Fruit fly (Drosophila melanogaster) whole organism, embryonic: ENCODE measurements around the gene CG15283.

Source experiments
- Ada2b ChIP-seq: fragments of 200-800 bp; sonication (Bioruptor generic); IDR thresholded peaks from 2 replicates; pipeline ENCODE4 v1.3.6; 2022; ENCODE audit warnings: missing biosample characterization, missing genetic modification characterization
- B-H2 ChIP-seq: fragments of 200-800 bp; sonication (Bioruptor generic); optimal IDR thresholded peaks from 2 replicates; lab custom pipeline; 2018; ENCODE audit warnings: missing biosample characterization, mild to moderate bottlenecking, missing genetic modification characterization
- CG10274 ChIP-seq: fragments of 200-800 bp; sonication (Bioruptor generic); optimal IDR thresholded peaks from 3 replicates; lab custom pipeline; 2017; ENCODE audit warnings: missing biosample characterization, mild to moderate bottlenecking, missing genetic modification characterization
- CG10543 ChIP-seq: fragments of 200-800 bp; sonication (Bioruptor generic); optimal IDR thresholded peaks from 3 replicates; lab custom pipeline; 2017; ENCODE audit warnings: missing biosample characterization, mild to moderate bottlenecking, missing genetic modification characterization, moderate library complexity
- CG11398 ChIP-seq: fragments of 200-800 bp; sonication (Bioruptor generic); optimal IDR thresholded peaks from 2 replicates; lab custom pipeline; 2016; ENCODE audit warnings: missing biosample characterization, missing genetic modification characterization
- CG12104 ChIP-seq: fragments of 200-800 bp; sonication (Bioruptor generic); optimal IDR thresholded peaks from 3 replicates; lab custom pipeline; 2016; ENCODE audit warnings: missing biosample characterization, missing genetic modification characterization
- CG13296 ChIP-seq: fragments of 200-800 bp; sonication (Bioruptor generic); optimal IDR thresholded peaks from 3 replicates; lab custom pipeline; 2018; ENCODE audit warnings: missing biosample characterization, mild to moderate bottlenecking, missing genetic modification characterization
- CG13894 ChIP-seq: fragments of 200-800 bp; sonication (Bioruptor generic); optimal IDR thresholded peaks from 3 replicates; lab custom pipeline; 2018; ENCODE audit warnings: missing biosample characterization, mild to moderate bottlenecking, missing genetic modification characterization, moderate library complexity
- CG18262 ChIP-seq: fragments of 200-800 bp; optimal IDR thresholded peaks from 3 replicates; lab custom pipeline; 2019; ENCODE audit warnings: missing biosample characterization, mild to moderate bottlenecking, missing genetic modification characterization, moderate library complexity
- CG18476 ChIP-seq: fragments of 200-800 bp; sonication (Bioruptor generic); optimal IDR thresholded peaks from 2 replicates; lab custom pipeline; 2016; ENCODE audit warnings: missing biosample characterization, mild to moderate bottlenecking, missing genetic modification characterization
- CG31224 ChIP-seq: fragments of 200-800 bp; sonication (Bioruptor generic); IDR thresholded peaks from 2 replicates; pipeline ENCODE4 v1.3.6; 2022; ENCODE audit warnings: missing biosample characterization, missing genetic modification characterization
- CG3847 ChIP-seq: fragments of 200-800 bp; sonication (Bioruptor generic); IDR thresholded peaks from 2 replicates; pipeline ENCODE4 v1.3.6; 2022; ENCODE audit warnings: missing biosample characterization, missing genetic modification characterization
- CG42726 ChIP-seq: fragments of 200-800 bp; sonication (Bioruptor generic); IDR thresholded peaks from 2 replicates; pipeline ENCODE4 v1.3.6; 2022; ENCODE audit warnings: missing biosample characterization, missing genetic modification characterization; ENCODE audit not compliant: partially characterized antibody
- CG4404 ChIP-seq: fragments of 200-800 bp; sonication (Bioruptor generic); IDR thresholded peaks from 2 replicates; pipeline ENCODE4 v1.3.6; 2022; ENCODE audit warnings: missing biosample characterization, missing genetic modification characterization
- CG5953 ChIP-seq: fragments of 200-800 bp; sonication (Bioruptor generic); IDR thresholded peaks from 2 replicates; pipeline ENCODE4 v1.3.6; 2022; ENCODE audit warnings: missing biosample characterization, missing genetic modification characterization
- CG6272 ChIP-seq: fragments of 200-800 bp; sonication (Bioruptor generic); IDR thresholded peaks from 2 replicates; pipeline ENCODE4 v1.3.6; 2022; ENCODE audit warnings: missing biosample characterization, missing genetic modification characterization
- CG8089 ChIP-seq: fragments of 200-800 bp; sonication (Bioruptor generic); optimal IDR thresholded peaks from 3 replicates; lab custom pipeline; 2016; ENCODE audit warnings: missing biosample characterization, missing genetic modification characterization
- CG8359 ChIP-seq: fragments of 200-800 bp; sonication (Bioruptor generic); optimal IDR thresholded peaks from 2 replicates; lab custom pipeline; 2017; ENCODE audit warnings: missing biosample characterization, mild to moderate bottlenecking, missing genetic modification characterization, borderline replicate concordance
- CG9215 ChIP-seq: fragments of 200-800 bp; sonication (Bioruptor generic); IDR thresholded peaks from 2 replicates; pipeline ENCODE4 v1.3.6; 2022; ENCODE audit warnings: missing biosample characterization, missing genetic modification characterization
- CG9727 ChIP-seq: fragments of 200-800 bp; sonication (Bioruptor generic); optimal IDR thresholded peaks from 3 replicates; lab custom pipeline; 2017; ENCODE audit warnings: missing biosample characterization, mild to moderate bottlenecking, missing genetic modification characterization
- CG9817 ChIP-seq: fragments of 200-800 bp; sonication (Bioruptor generic); optimal IDR thresholded peaks from 2 replicates; lab custom pipeline; 2018; ENCODE audit warnings: missing biosample characterization, mild to moderate bottlenecking, missing genetic modification characterization, moderate library complexity
- Chrac-16 ChIP-seq: fragments of 200-800 bp; sonication (Bioruptor generic); optimal IDR thresholded peaks from 3 replicates; lab custom pipeline; 2016; ENCODE audit warnings: missing biosample characterization, missing genetic modification characterization
- Dek ChIP-seq: fragments of 200-800 bp; sonication (Bioruptor generic); optimal IDR thresholded peaks from 3 replicates; lab custom pipeline; 2019; ENCODE audit warnings: missing biosample characterization, mild to moderate bottlenecking, missing genetic modification characterization, moderate library complexity
- Dip3 ChIP-seq: fragments of 200-800 bp; sonication (Bioruptor generic); optimal IDR thresholded peaks from 3 replicates; lab custom pipeline; 2016; ENCODE audit warnings: missing biosample characterization, missing genetic modification characterization
- Dp ChIP-seq: fragments of 200-800 bp; sonication (Bioruptor generic); optimal IDR thresholded peaks from 2 replicates; lab custom pipeline; 2018; ENCODE audit warnings: missing biosample characterization, mild to moderate bottlenecking, missing genetic modification characterization, moderate library complexity
- HLHmδ ChIP-seq: fragments of 200-800 bp; sonication (Bioruptor generic); optimal IDR thresholded peaks from 2 replicates; lab custom pipeline; 2018; ENCODE audit warnings: missing biosample characterization, mild to moderate bottlenecking, missing genetic modification characterization, moderate library complexity
- HmgD ChIP-seq: fragments of 200-800 bp; sonication (Bioruptor generic); optimal IDR thresholded peaks from 3 replicates; lab custom pipeline; 2016; ENCODE audit warnings: missing biosample characterization, missing genetic modification characterization
- NC2α ChIP-seq: fragments of 200-800 bp; sonication (Bioruptor generic); optimal IDR thresholded peaks from 2 replicates; lab custom pipeline; 2016; ENCODE audit warnings: missing biosample characterization, missing genetic modification characterization
- Neu2 ChIP-seq: fragments of 200-800 bp; sonication (Bioruptor generic); optimal IDR thresholded peaks from 3 replicates; lab custom pipeline; 2016; ENCODE audit warnings: missing biosample characterization, missing genetic modification characterization, borderline replicate concordance
- Nf-YC ChIP-seq: fragments of 200-800 bp; optimal IDR thresholded peaks from 3 replicates; lab custom pipeline; 2019; ENCODE audit warnings: missing biosample characterization, mild to moderate bottlenecking, missing genetic modification characterization, moderate library complexity
- Sin3A ChIP-seq: fragments of >200 bp; optimal IDR thresholded peaks from 2 replicates; lab custom pipeline; 2018
- Spps ChIP-seq: fragments of 200-800 bp; sonication (Bioruptor generic); optimal IDR thresholded peaks from 2 replicates; lab custom pipeline; 2018; ENCODE audit warnings: missing biosample characterization, mild to moderate bottlenecking, missing genetic modification characterization
- Sry-β ChIP-seq: fragments of 200-800 bp; sonication (Bioruptor generic); optimal IDR thresholded peaks from 2 replicates; lab custom pipeline; 2018; ENCODE audit warnings: missing biosample characterization, mild to moderate bottlenecking, missing genetic modification characterization, moderate library complexity
- Trl ChIP-seq, 3 experiments: fragments of >200 bp in 2 of 3; fragments of 200-800 bp in 1 of 3; sonication (Bioruptor generic) in 1 of 3; optimal IDR thresholded peaks; 2 replicates in 1 of 3; 3 replicates in 2 of 3; lab custom pipeline; 2016 to 2017; ENCODE audit warnings: missing biosample characterization in 1 of 3, missing genetic modification characterization in 1 of 3
- Xbp1 ChIP-seq: fragments of 200-800 bp; sonication (Bioruptor generic); optimal IDR thresholded peaks from 3 replicates; lab custom pipeline; 2016; ENCODE audit warnings: missing biosample characterization, mild to moderate bottlenecking, missing genetic modification characterization
- caup ChIP-seq: fragments of 200-800 bp; sonication (Bioruptor generic); optimal IDR thresholded peaks from 3 replicates; lab custom pipeline; 2017; ENCODE audit warnings: missing biosample characterization, mild to moderate bottlenecking, missing genetic modification characterization, moderate library complexity; ENCODE audit not compliant: severe bottlenecking
- croc ChIP-seq: fragments of 200-800 bp; sonication (Bioruptor generic); conservative IDR thresholded peaks from 3 replicates; pipeline ENCODE4 v1.3.6; 2022; ENCODE audit warnings: missing biosample characterization, missing genetic modification characterization
- fd96Cb ChIP-seq: fragments of 200-800 bp; sonication (Bioruptor generic); optimal IDR thresholded peaks from 2 replicates; lab custom pipeline; 2018; ENCODE audit warnings: missing biosample characterization, mild to moderate bottlenecking, missing genetic modification characterization, moderate library complexity
- ftz-f1 ChIP-seq: fragments of 200-800 bp; sonication (Bioruptor generic); optimal IDR thresholded peaks from 2 replicates; lab custom pipeline; 2016; ENCODE audit warnings: missing biosample characterization, missing genetic modification characterization
- fu2 ChIP-seq: fragments of 200-800 bp; sonication (Bioruptor generic); optimal IDR thresholded peaks from 2 replicates; lab custom pipeline; 2016; ENCODE audit warnings: missing biosample characterization, missing genetic modification characterization
- insv ChIP-seq, 2 experiments: fragments of 200-800 bp; sonication (Bioruptor generic); optimal IDR thresholded peaks; 3 replicates each; lab custom pipeline; 2016 to 2018; ENCODE audit warnings: missing biosample characterization in 2 of 2, missing genetic modification characterization in 2 of 2
- maf-S ChIP-seq: fragments of 200-800 bp; sonication (Bioruptor generic); optimal IDR thresholded peaks from 2 replicates; lab custom pipeline; 2016; ENCODE audit warnings: missing biosample characterization, missing genetic modification characterization
- oc ChIP-seq: fragments of 200-800 bp; sonication (Bioruptor generic); optimal IDR thresholded peaks from 2 replicates; lab custom pipeline; 2018; ENCODE audit warnings: missing biosample characterization, mild to moderate bottlenecking, missing genetic modification characterization, moderate library complexity
- odd ChIP-seq: fragments of 200-800 bp; sonication (Bioruptor generic); optimal IDR thresholded peaks from 2 replicates; lab custom pipeline; 2017; ENCODE audit warnings: missing biosample characterization, mild to moderate bottlenecking, missing genetic modification characterization
- row ChIP-seq: fragments of 200-800 bp; sonication (Bioruptor generic); IDR thresholded peaks from 3 replicates; pipeline ENCODE4 v1.3.6; 2022; ENCODE audit warnings: missing biosample characterization, missing genetic modification characterization
- shn ChIP-seq: fragments of 200-800 bp; sonication (Bioruptor generic); optimal IDR thresholded peaks from 3 replicates; lab custom pipeline; 2016; ENCODE audit warnings: missing biosample characterization, missing genetic modification characterization
- slou ChIP-seq: fragments of 200-800 bp; sonication (Bioruptor generic); optimal IDR thresholded peaks from 3 replicates; lab custom pipeline; 2016; ENCODE audit warnings: missing biosample characterization, missing genetic modification characterization
- tup ChIP-seq: fragments of 200-800 bp; sonication (Bioruptor generic); optimal IDR thresholded peaks from 2 replicates; lab custom pipeline; 2016; ENCODE audit warnings: missing biosample characterization, mild to moderate bottlenecking, missing genetic modification characterization, moderate library complexity
- usp ChIP-seq: fragments of >200 bp; optimal IDR thresholded peaks from 2 replicates; lab custom pipeline; 2017; ENCODE audit warnings: missing biosample characterization, missing genetic modification characterization

CG15283 gene

DNA sequence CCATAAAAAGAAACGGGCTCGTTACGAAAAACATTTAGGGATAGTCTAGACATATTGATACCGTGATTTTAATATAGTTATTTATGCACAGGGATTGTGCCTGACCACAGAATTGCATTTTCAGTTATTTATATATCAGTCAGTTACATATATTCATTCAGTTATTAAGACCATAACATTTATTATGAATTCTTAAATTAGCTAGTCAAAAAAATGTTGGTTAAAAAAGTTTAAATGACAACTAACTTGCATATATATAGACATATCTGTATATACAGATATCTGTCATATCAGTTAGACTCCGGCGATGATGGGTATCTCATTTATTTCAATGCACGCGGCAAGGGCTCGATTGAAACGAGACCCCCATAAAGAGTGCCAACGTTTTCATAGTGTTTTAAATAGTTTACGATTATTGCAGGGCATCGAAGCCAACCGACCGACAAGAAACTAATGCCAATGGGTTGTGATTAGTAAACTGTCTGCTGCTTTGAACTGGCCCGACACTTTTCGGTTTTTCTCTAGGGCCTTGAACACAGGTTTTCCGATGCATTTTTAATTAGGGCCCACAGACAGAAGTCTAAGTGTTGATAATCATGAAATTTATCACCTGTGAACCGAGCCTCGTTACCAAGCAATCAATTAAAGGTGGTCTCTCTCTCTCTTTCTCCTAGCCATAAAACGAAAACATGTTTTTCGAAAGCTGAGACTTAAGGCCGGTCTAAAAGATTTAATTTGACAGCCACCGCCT is 12.1 kb upstream of the CG15283 start (continued):
- TF ChIP-seq CG5953 (GFP tag; lab: Robert Waterston, UW) (peak; percentile 55; the same call in 1 of the 2 replicates), Dip3 (GFP tag; lab: Kevin White, UChicago) (peak; percentile 1), Xbp1 (GFP tag; lab: Kevin White, UChicago) (peak; percentile 46), NC2α (GFP tag; lab: Kevin White, UChicago) (no peak), CG8089 (GFP tag; lab: Kevin White, UChicago) (peak; percentile 22), Spps (tag; lab: Kevin White, UChicago) (peak; percentile 81), ftz-f1 (GFP tag; lab: Kevin White, UChicago) (no peak), Neu2 (GFP tag; lab: Kevin White, UChicago) (no peak), maf-S (GFP tag; lab: Kevin White, UChicago) (no peak), Sin3A (no peak), CG13296 (peak; percentile 32), Sry-β (GFP tag; lab: Kevin White, UChicago) (peak; percentile 24), HmgD (GFP tag; lab: Kevin White, UChicago) (no peak), Chrac-16 (GFP tag; lab: Kevin White, UChicago) (peak; percentile 30), CG8359 (GFP tag; lab: Kevin White, UChicago) (peak; percentile 72), Dp (no peak), CG31224 (no peak), row (peak; percentile 71), CG18262 (tag; lab: Kevin White, UChicago) (peak; percentile 95), Nf-YC (tag; lab: Kevin White, UChicago) (peak; percentile 45), fd96Cb (tag; lab: Kevin White, UChicago) (peak; percentile 90), CG9727 (GFP tag; lab: Kevin White, UChicago) (peak; percentile 72), CG11398 (GFP tag; lab: Kevin White, UChicago) (peak; percentile 12), CG6272 (GFP tag; lab: Robert Waterston, UW) (0 out of 2 replicates have a peak, but pooled peaks have one; percentile 24), Ada2b (GFP tag; lab: Robert Waterston, UW) (no peak), usp (no peak), CG12104 (GFP tag; lab: Kevin White, UChicago) (no peak), HLHmδ (GFP tag; lab: Kevin White, UChicago) (no peak), CG13894 (tag; lab: Kevin White, UChicago) (no peak), odd (GFP tag; lab: Kevin White, UChicago) (peak; percentile 51), CG10543 (no peak), CG42726 (GFP tag; lab: Robert Waterston, UW) (no peak), oc (tag; lab: Kevin White, UChicago) (peak; percentile 64), CG4404 (peak; percentile 82), CG3847 (GFP tag; lab: Robert Waterston, UW) (no peak), shn (GFP tag; lab: Kevin White, UChicago) (no peak), tup (GFP tag; lab: Kevin White, UChicago) (peak; percentile 13), CG10274 (GFP tag; lab: Kevin White, UChicago) (peak; percentile 32), Trl (optimal IDR thresholded peaks at IDR 0.05; lab: Kevin White, UChicago) (no peak), Trl (GFP tag; optimal IDR thresholded peaks at IDR 0.05; lab: Kevin White, UChicago) (no peak), CG9215 (GFP tag; lab: Robert Waterston, UW) (0 out of 2 replicates have a peak, but pooled peaks have one; percentile 38), Dek (tag; lab: Kevin White, UChicago) (peak; percentile 4), croc (GFP tag; lab: Robert Waterston, UW) (peak; percentile 83), CG9817 (tag; lab: Kevin White, UChicago) (no peak), slou (GFP tag; lab: Kevin White, UChicago) (peak; percentile 20), fu2 (GFP tag; lab: Kevin White, UChicago) (no peak), insv (GFP tag; optimal IDR thresholded peaks at IDR 0.05; lab: Kevin White, UChicago) (no peak), B-H2 (GFP tag; lab: Kevin White, UChicago) (no peak), CG18476 (peak; percentile 54), caup (no peak)
